Worm (Caenorhabditis elegans): ENCODE data around the gene C15F1.5.

The C15F1.5 gene

ce11 chrII:6928416-6928815 lies 42.0 kb downstream of the C15F1.5 start, which contains the start of gene flcn-1 (continued):
- TF ChIP-seq isw-1 (GFP tag; IDR thresholded peaks at IDR 0.05) (no peak), unc-130 (tag; optimal IDR thresholded peaks at IDR 0.05) (peak; percentile 20), Y116A8C.19 (tag; optimal IDR thresholded peaks at IDR 0.05; ENCODE audit: borderline replicate concordance) (no peak), ztf-4 (tag; optimal IDR thresholded peaks at IDR 0.05) (no peak), vab-15 (tag; optimal IDR thresholded peaks at IDR 0.05) (no peak), nhr-77 (tag; optimal IDR thresholded peaks at IDR 0.05) (no peak)

DNA sequence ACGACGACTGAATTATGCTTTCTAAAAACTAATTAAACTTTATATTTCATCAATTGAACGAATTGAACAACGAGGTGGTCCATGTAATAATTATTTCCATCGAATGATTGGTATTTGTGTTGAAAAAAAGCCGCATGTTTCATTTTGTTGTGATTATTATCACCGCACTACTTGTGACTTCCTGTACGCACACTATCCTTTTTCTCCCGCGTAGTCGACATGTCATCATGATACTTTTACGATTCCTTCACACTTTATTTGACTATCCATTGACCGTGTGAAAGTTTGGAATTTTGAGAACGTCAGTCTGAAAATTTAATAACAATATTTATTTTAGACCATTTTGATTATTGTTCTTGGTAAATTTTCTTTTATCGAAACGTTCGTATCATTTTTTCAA lies 42.8 kb downstream of the C15F1.5 start, which contains the start of gene F22D3.4:
TSS of gene F22D3.4 (minus strand) at position 1 of the 400 bp plus-strand sequence.
- TF ChIP-seq blmp-1 (tag; optimal IDR thresholded peaks at IDR 0.05), result peak; percentile 14
- no peak for TF ChIP-seq aly-2 (tag; optimal IDR thresholded peaks at IDR 0.05)
- TF ChIP-seq lin-35 (GFP tag; optimal IDR thresholded peaks at IDR 0.05), result peak in 1 of 2 experiments; percentile 30

- no peak for TF ChIP-seq nhr-12 (tag; optimal IDR thresholded peaks at IDR 0.05)
- no peak for TF ChIP-seq nhr-85 (tag)
- TF ChIP-seq lin-14 (GFP tag; optimal IDR thresholded peaks at IDR 0.05), result no peak
- TF ChIP-seq ceh-63 (GFP tag; optimal IDR thresholded peaks at IDR 0.05), result no peak
- TF ChIP-seq nhr-47 (tag; optimal IDR thresholded peaks at IDR 0.05), result no peak
- no peak for TF ChIP-seq grh-1 (GFP tag; IDR thresholded peaks at IDR 0.05)
- peak in 1 of 2 experiments; percentile 10 for TF ChIP-seq ztf-11 (tag; optimal IDR thresholded peaks at IDR 0.05)
- no peak for TF ChIP-seq snu-23 (GFP tag; optimal IDR thresholded peaks at IDR 0.05)
- no peak for TF ChIP-seq ztf-4 (tag; optimal IDR thresholded peaks at IDR 0.05)
- no peak for TF ChIP-seq nhr-11 (tag; optimal IDR thresholded peaks at IDR 0.05)
- peak; percentile 33 for TF ChIP-seq hlh-4 (tag; optimal IDR thresholded peaks at IDR 0.05)
- no peak for TF ChIP-seq Y116A8C.19 (tag; optimal IDR thresholded peaks at IDR 0.05; ENCODE audit: borderline replicate concordance)
- TF ChIP-seq efl-1 (optimal IDR thresholded peaks at IDR 0.05), result no peak
- TF ChIP-seq efl-1 (GFP tag; optimal IDR thresholded peaks at IDR 0.05 in 1 of 2), result no peak
- no peak for TF ChIP-seq lin-39 (tag; optimal IDR thresholded peaks at IDR 0.05)
- no peak for TF ChIP-seq mep-1 (tag; optimal IDR thresholded peaks at IDR 0.05)
- TF ChIP-seq lin-13 (GFP tag; optimal IDR thresholded peaks at IDR 0.05), result no peak
- no peak for TF ChIP-seq fkh-4 (tag; optimal IDR thresholded peaks at IDR 0.05; ENCODE audit: borderline replicate concordance)
Observed at ce11 chrII:6927034-6927433, 43.4 kb downstream of the C15F1.5 start.

ce11 chrII:6926488-6926887 lies 43.9 kb downstream of the C15F1.5 start:
- peak; percentile 56 for TF ChIP-seq nhr-47 (tag; optimal IDR thresholded peaks at IDR 0.05)
- peak; percentile 59 for TF ChIP-seq fkh-10 (GFP tag; optimal IDR thresholded peaks at IDR 0.05)
- peak; percentile 96 for TF ChIP-seq blmp-1 (tag; optimal IDR thresholded peaks at IDR 0.05)
- TF ChIP-seq efl-1 (optimal IDR thresholded peaks at IDR 0.05), result peak; percentile 59 to 74
- TF ChIP-seq efl-1 (GFP tag; optimal IDR thresholded peaks at IDR 0.05 in 1 of 2), result peak; percentile 39 to 93
- TF ChIP-seq xbp-1 (tag; optimal IDR thresholded peaks at IDR 0.05), result peak; percentile 40
- no peak for TF ChIP-seq ztf-11 (tag; optimal IDR thresholded peaks at IDR 0.05)
- no peak for TF ChIP-seq lin-39 (tag; optimal IDR thresholded peaks at IDR 0.05)
- no peak for TF ChIP-seq unc-62 (GFP tag; optimal IDR thresholded peaks at IDR 0.05)
- peak in 2 of 6 experiments; percentile 33 to 44 for TF ChIP-seq elt-3 (tag; optimal IDR thresholded peaks at IDR 0.05)
- TF ChIP-seq ama-1 (optimal IDR thresholded peaks at IDR 0.05), result peak; percentile 21
- no peak for TF ChIP-seq ceh-90 (tag; optimal IDR thresholded peaks at IDR 0.05)
- TF ChIP-seq skn-1 (tag; optimal IDR thresholded peaks at IDR 0.05), result peak; percentile 76
- no peak for TF ChIP-seq lin-15B (tag; optimal IDR thresholded peaks at IDR 0.05)
- no peak for TF ChIP-seq sptf-1 (tag; optimal IDR thresholded peaks at IDR 0.05)
- TF ChIP-seq alr-1 (tag; optimal IDR thresholded peaks at IDR 0.05; ENCODE audit: borderline replicate concordance), result no peak
- no peak for TF ChIP-seq vab-15 (tag; optimal IDR thresholded peaks at IDR 0.05)
- TF ChIP-seq aha-1 (tag; optimal IDR thresholded peaks at IDR 0.05), result no peak
- TF ChIP-seq ceh-8 (GFP tag; optimal IDR thresholded peaks at IDR 0.05), result no peak
- TF ChIP-seq C04F5.9 (tag; optimal IDR thresholded peaks at IDR 0.05), result peak; percentile 13
- TF ChIP-seq hpl-2 (GFP tag; optimal IDR thresholded peaks at IDR 0.05), result no peak
- TF ChIP-seq lin-13 (GFP tag; optimal IDR thresholded peaks at IDR 0.05), result peak; percentile 63
- peak; percentile 56 to 57 for TF ChIP-seq lin-35 (GFP tag; optimal IDR thresholded peaks at IDR 0.05)
- TF ChIP-seq sup-37 (GFP tag; optimal IDR thresholded peaks at IDR 0.05), result no peak
- peak in 2 of 3 experiments; percentile 38 to 72 for TF ChIP-seq ceh-82 (tag; optimal IDR thresholded peaks at IDR 0.05)
- TF ChIP-seq jun-1 (tag; optimal IDR thresholded peaks at IDR 0.05), result peak; percentile 67
- peak; percentile 34 for TF ChIP-seq unc-130 (tag; optimal IDR thresholded peaks at IDR 0.05)
- no peak for TF ChIP-seq zag-1 (tag; optimal IDR thresholded peaks at IDR 0.05)
- TF ChIP-seq nhr-71 (tag; optimal IDR thresholded peaks at IDR 0.05), result peak; percentile 67
- TF ChIP-seq nhr-77 (tag; optimal IDR thresholded peaks at IDR 0.05), result peak; percentile 56
- peak; percentile 1 for TF ChIP-seq C16A3.4 (tag; optimal IDR thresholded peaks at IDR 0.05)
- peak; percentile 32 for TF ChIP-seq egl-13 (tag; optimal IDR thresholded peaks at IDR 0.05)
- TF ChIP-seq snpc-4 (tag; optimal IDR thresholded peaks at IDR 0.05), result no peak

Data from whole organism, L1 larva.